Worm (Caenorhabditis elegans) whole organism, late embryonic: ENCODE results near the gene F43E2.11.

Experiments used
- C38D4.7 ChIP-seq: fragments of 200-800 bp; sonication (Bioruptor generic); optimal IDR thresholded peaks from 2 replicates; lab custom pipeline; 2018; ENCODE audit warnings: mild to moderate bottlenecking, missing genetic modification characterization, moderate library complexity, missing compliant biosample characterization
- F13H6.1 ChIP-seq: sonication (generic microtip); optimal IDR thresholded peaks from 2 replicates; lab custom pipeline; 2016; ENCODE audit warnings: missing genetic modification characterization, missing compliant biosample characterization
- K02D7.2 ChIP-seq: sonication (generic microtip); optimal IDR thresholded peaks from 2 replicates; lab custom pipeline; 2017; ENCODE audit warnings: mild to moderate bottlenecking, missing genetic modification characterization, missing compliant biosample characterization
- K09A11.1 ChIP-seq: sonication (generic microtip); optimal IDR thresholded peaks from 2 replicates; lab custom pipeline; 2017; ENCODE audit warnings: antibody characterized with exemption, mild to moderate bottlenecking, missing genetic modification characterization, missing compliant biosample characterization; ENCODE audit not compliant: insufficient read depth
- ahr-1 ChIP-seq: sonication (generic microtip); optimal IDR thresholded peaks from 2 replicates; lab custom pipeline; 2016; ENCODE audit warnings: missing genetic modification characterization, missing compliant biosample characterization
- ceh-19 ChIP-seq: fragments of 200-800 bp; sonication (Bioruptor generic); optimal IDR thresholded peaks from 2 replicates; lab custom pipeline; 2018; ENCODE audit warnings: mild to moderate bottlenecking, missing genetic modification characterization, missing compliant biosample characterization
- ceh-2 ChIP-seq: sonication (generic microtip); optimal IDR thresholded peaks from 2 replicates; lab custom pipeline; 2016; ENCODE audit warnings: missing genotype, missing genetic modification characterization, missing compliant biosample characterization
- ceh-30 ChIP-seq: fragments of 150-350 bp; optimal IDR thresholded peaks from 2 replicates; lab custom pipeline; 2014; ENCODE audit warnings: missing biosample characterization, missing genetic modification characterization
- ceh-31 ChIP-seq: sonication (generic microtip); optimal IDR thresholded peaks from 2 replicates; lab custom pipeline; 2016; ENCODE audit warnings: missing genetic modification characterization, missing compliant biosample characterization
- ceh-34 ChIP-seq: sonication (generic microtip); optimal IDR thresholded peaks from 2 replicates; lab custom pipeline; 2016; ENCODE audit warnings: mild to moderate bottlenecking, missing genetic modification characterization, missing compliant biosample characterization
- ceh-45 ChIP-seq: fragments of 200-800 bp; sonication (Bioruptor generic); IDR thresholded peaks from 2 replicates; pipeline ENCODE4 v1.3.6; 2022; ENCODE audit warnings: missing genetic modification reagents, missing genetic modification characterization, missing compliant biosample characterization
- ceh-6 ChIP-seq: fragments of 200-800 bp; sonication (Bioruptor generic); optimal IDR thresholded peaks from 2 replicates; lab custom pipeline; 2018; ENCODE audit warnings: mild to moderate bottlenecking, missing genetic modification characterization, missing compliant biosample characterization
- dve-1 ChIP-seq: sonication (generic microtip); optimal IDR thresholded peaks from 2 replicates; lab custom pipeline; 2017; ENCODE audit warnings: antibody characterized with exemption, mild to moderate bottlenecking, missing genetic modification characterization, missing compliant biosample characterization
- ets-4 ChIP-seq: sonication (generic microtip); optimal IDR thresholded peaks from 2 replicates; lab custom pipeline; 2016; ENCODE audit warnings: missing genetic modification characterization, missing compliant biosample characterization
- eyg-1 ChIP-seq: sonication (generic microtip); optimal IDR thresholded peaks from 2 replicates; lab custom pipeline; 2016; ENCODE audit warnings: missing genotype, missing genetic modification characterization, missing compliant biosample characterization
- fax-1 ChIP-seq: sonication (generic microtip); optimal IDR thresholded peaks from 2 replicates; lab custom pipeline; 2016; ENCODE audit warnings: missing genotype, missing genetic modification characterization, missing compliant biosample characterization
- fkh-10 ChIP-seq: fragments of 150-350 bp; optimal IDR thresholded peaks from 2 replicates; lab custom pipeline; 2014; ENCODE audit warnings: missing biosample characterization, missing genetic modification reagents, missing genetic modification characterization
- fkh-6 ChIP-seq: sonication (generic microtip); optimal IDR thresholded peaks from 2 replicates; lab custom pipeline; 2016; ENCODE audit warnings: missing genetic modification characterization, missing compliant biosample characterization
- hlh-15 ChIP-seq: sonication (generic microtip); optimal IDR thresholded peaks from 2 replicates; lab custom pipeline; 2016; ENCODE audit warnings: missing genetic modification characterization, missing compliant biosample characterization
- hlh-8 ChIP-seq: sonication (generic microtip); optimal IDR thresholded peaks from 2 replicates; lab custom pipeline; 2016; ENCODE audit warnings: missing genotype, missing genetic modification characterization, missing compliant biosample characterization
- nfya-1 ChIP-seq: sonication (generic microtip); optimal IDR thresholded peaks from 2 replicates; lab custom pipeline; 2017; ENCODE audit warnings: missing genetic modification characterization, mild to moderate bottlenecking, missing compliant biosample characterization, antibody characterized with exemption, moderate library complexity
- nhr-11 ChIP-seq: fragments of 150-350 bp; optimal IDR thresholded peaks from 2 replicates; lab custom pipeline; 2014; ENCODE audit warnings: missing biosample characterization, missing genetic modification characterization
- pag-3 ChIP-seq: sonication (generic microtip); optimal IDR thresholded peaks from 2 replicates; lab custom pipeline; 2016; ENCODE audit warnings: missing compliant biosample characterization, missing genetic modification characterization, borderline replicate concordance
- pax-1 ChIP-seq: fragments of 150-350 bp; optimal IDR thresholded peaks from 2 replicates; lab custom pipeline; 2014; ENCODE audit warnings: missing biosample characterization, missing genetic modification characterization
- pha-2 ChIP-seq: sonication (generic microtip); optimal IDR thresholded peaks from 2 replicates; lab custom pipeline; 2017; ENCODE audit warnings: mild to moderate bottlenecking, missing genetic modification characterization, missing compliant biosample characterization
- sdc-2 ChIP-seq: sonication (generic microtip); optimal IDR thresholded peaks from 2 replicates; lab custom pipeline; 2016; ENCODE audit warnings: missing genotype, missing genetic modification characterization, missing compliant biosample characterization
- sox-2 ChIP-seq: fragments of 200-800 bp; sonication (Bioruptor generic); IDR thresholded peaks from 2 replicates; pipeline ENCODE4 v1.3.6; 2022; ENCODE audit warnings: missing genetic modification reagents, missing genetic modification characterization, missing compliant biosample characterization
- tbx-7 ChIP-seq: sonication (generic microtip); optimal IDR thresholded peaks from 2 replicates; lab custom pipeline; 2016; ENCODE audit warnings: missing genotype, missing genetic modification characterization, missing compliant biosample characterization
- unc-3 ChIP-seq, 2 experiments: fragments of 200-800 bp in 1 of 2; sonication (Bioruptor generic) in 1 of 2; sonication (generic microtip) in 1 of 2; conservative IDR thresholded peaks in 1 of 2; optimal IDR thresholded peaks in 1 of 2; 2 replicates each; pipeline versions ENCODE4 v1.3.6 to Lab custom; 2016 to 2022; ENCODE audit warnings: missing compliant biosample characterization in 2 of 2, missing genetic modification characterization in 2 of 2, missing genetic modification reagents in 1 of 2
- unc-55 ChIP-seq: sonication (generic microtip); optimal IDR thresholded peaks from 2 replicates; lab custom pipeline; 2017; ENCODE audit warnings: missing biosample characterization, missing genetic modification reagents, missing genetic modification characterization
- unc-86 ChIP-seq: sonication (generic microtip); optimal IDR thresholded peaks from 2 replicates; lab custom pipeline; 2016; ENCODE audit warnings: missing genetic modification characterization, missing compliant biosample characterization
- zip-5 ChIP-seq: sonication (generic microtip); optimal IDR thresholded peaks from 2 replicates; lab custom pipeline; 2016; ENCODE audit warnings: missing genetic modification characterization, missing compliant biosample characterization

Gene F43E2.11

DNA sequence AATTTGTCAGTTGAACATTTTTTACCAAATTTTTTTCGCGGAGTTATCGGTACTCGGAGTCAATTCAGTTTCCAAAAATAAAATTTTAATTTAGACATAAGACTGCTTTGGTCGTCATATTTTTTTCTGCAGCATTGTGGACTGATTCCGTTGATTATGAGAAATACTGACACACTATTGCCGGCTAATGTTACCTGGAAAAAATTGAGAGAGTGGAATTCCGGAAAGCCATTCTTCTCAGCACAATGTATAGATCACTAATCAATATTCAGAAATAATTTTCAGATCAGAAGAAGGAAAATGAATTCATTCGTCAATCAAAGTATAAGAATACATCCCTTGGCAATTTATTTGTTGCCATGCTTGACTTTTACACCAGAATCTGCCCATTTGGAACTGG, 8.9 kb upstream of the F43E2.11 start, which contains the start of gene C07D10.6:
Gene C07D10.6, plus strand, starts transcription at position 301 of the 400 bp plus-strand sequence.
- TF ChIP-seq K09A11.1 (tag; lab: Kevin White, UChicago): no peak
- no peak for TF ChIP-seq ceh-34 (tag; lab: Kevin White, UChicago)
- no peak for TF ChIP-seq nhr-11 (tag; lab: Kevin White, UChicago)
- no peak for TF ChIP-seq pax-1 (tag; lab: Kevin White, UChicago)
- TF ChIP-seq ets-4 (tag; lab: Kevin White, UChicago): no peak
- TF ChIP-seq ceh-30: no peak
- TF ChIP-seq C38D4.7: no peak
- TF ChIP-seq fax-1 (tag; lab: Kevin White, UChicago): no peak
- TF ChIP-seq zip-5 (tag; lab: Kevin White, UChicago): no peak

- TF ChIP-seq hlh-8 (tag; lab: Kevin White, UChicago) (no peak), K02D7.2 (tag; lab: Kevin White, UChicago) (no peak), eyg-1 (tag; lab: Kevin White, UChicago) (no peak), unc-3 (GFP tag; conservative IDR thresholded peaks at IDR 0.05; lab: Robert Waterston, UW) (no peak), unc-3 (tag; optimal IDR thresholded peaks at IDR 0.05; lab: Kevin White, UChicago) (no peak), ahr-1 (no peak)
Measured at ce11 chrII:7374980-7375379, 4.9 kb upstream of the F43E2.11 start, which contains the start of gene F43E2.1. Gene F43E2.1 (plus strand): TSS chrII:7375280.

- TF ChIP-seq dve-1 (tag; lab: Kevin White, UChicago) (peak; percentile 1), nfya-1 (tag; lab: Kevin White, UChicago) (peak; percentile 33), ceh-19 (GFP tag; lab: Kevin White, UChicago) (no peak), ceh-45 (GFP tag; lab: Robert Waterston, UW) (no peak)
Measured at ce11 chrII:7374143-7374542, 4.0 kb upstream of the F43E2.11 start, which contains the start of the genes mtch-1 and rpb-4. Gene mtch-1 (minus strand): TSS chrII:7374166. Gene rpb-4 (plus strand): TSS chrII:7374495.

DNA sequence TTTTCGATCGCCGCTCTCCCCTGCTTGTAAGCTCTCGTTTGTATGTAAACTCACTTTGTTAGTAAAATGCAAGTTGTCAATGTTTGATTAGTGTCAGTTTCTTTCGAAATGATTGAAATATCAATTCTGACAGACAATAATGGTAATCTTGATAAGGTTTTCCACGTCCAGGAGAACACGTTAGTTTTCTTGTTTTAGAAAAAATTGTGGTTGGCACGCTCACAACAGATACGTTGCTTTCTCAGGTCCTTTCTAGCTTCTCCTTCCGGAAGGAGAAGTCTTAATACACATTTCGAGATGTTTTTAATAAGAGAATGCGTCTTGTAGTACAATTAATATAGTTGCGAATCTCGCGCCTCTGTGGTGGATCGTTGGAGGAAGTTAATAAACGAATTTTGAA, 1.3 kb downstream of the F43E2.11 start, which contains the start of gene F43E2.6:
Gene F43E2.6, minus strand, starts transcription at position 101 of the 400 bp plus-strand sequence.
- TF ChIP-seq tbx-7 (tag; lab: Kevin White, UChicago) (no peak), F13H6.1 (tag; lab: Kevin White, UChicago) (no peak)

DNA sequence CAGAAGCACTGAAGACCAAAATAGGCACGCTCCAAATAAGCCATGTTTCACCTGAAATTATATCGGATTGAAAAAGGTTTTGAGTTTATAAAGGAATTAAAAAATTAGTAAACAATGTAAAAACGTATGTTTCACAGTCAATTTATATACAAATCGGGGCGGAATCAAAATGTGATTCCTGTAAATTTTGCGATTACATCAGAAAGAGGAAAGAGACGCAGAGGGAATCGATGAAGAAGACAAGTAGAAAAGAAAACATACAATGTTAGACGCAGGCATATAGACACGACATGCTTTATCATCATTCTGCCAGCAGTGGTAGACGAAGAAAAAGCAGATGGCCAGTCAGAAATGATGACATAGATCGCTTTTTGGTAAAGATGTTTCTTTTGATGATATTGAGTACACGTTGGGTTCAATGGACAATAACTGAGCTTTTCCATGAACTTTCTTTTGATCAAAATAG, 6.1 kb downstream of the F43E2.11 start, which contains the start of gene msra-1:
Gene msra-1, minus strand, starts transcription at position 51 of the 466 bp plus-strand sequence.
- no peak for TF ChIP-seq pha-2
- no peak for TF ChIP-seq ceh-34 (tag; lab: Kevin White, UChicago)
- TF ChIP-seq fkh-6 (tag; lab: Kevin White, UChicago): no peak
- no peak for TF ChIP-seq hlh-15
- TF ChIP-seq eyg-1 (tag; lab: Kevin White, UChicago): no peak
- TF ChIP-seq unc-86: no peak
- peak; percentile 35 for TF ChIP-seq dve-1 (tag; lab: Kevin White, UChicago)
- no peak for TF ChIP-seq ceh-2 (tag; lab: Kevin White, UChicago)
- TF ChIP-seq pax-1 (tag; lab: Kevin White, UChicago): no peak
- no peak for TF ChIP-seq pag-3 (tag; lab: Kevin White, UChicago)
- TF ChIP-seq ceh-31 (tag; lab: Kevin White, UChicago): no peak
- no peak for TF ChIP-seq fkh-10 (GFP tag; lab: Kevin White, UChicago)
- TF ChIP-seq unc-55 (GFP tag; lab: Kevin White, UChicago): peak; percentile 90
- no peak for TF ChIP-seq sox-2 (GFP tag; lab: Robert Waterston, UW)
- TF ChIP-seq nhr-11 (tag; lab: Kevin White, UChicago): no peak
- no peak for TF ChIP-seq C38D4.7
- TF ChIP-seq sdc-2 (tag; lab: Kevin White, UChicago): no peak
- TF ChIP-seq ceh-6 (GFP tag; lab: Kevin White, UChicago): no peak
